Fruit fly (Drosophila melanogaster): ENCODE results near the gene Jon65Aii.
A peak's percentile ranks its signal among the peaks of the same experiment; 100 is the strongest.

DNA sequence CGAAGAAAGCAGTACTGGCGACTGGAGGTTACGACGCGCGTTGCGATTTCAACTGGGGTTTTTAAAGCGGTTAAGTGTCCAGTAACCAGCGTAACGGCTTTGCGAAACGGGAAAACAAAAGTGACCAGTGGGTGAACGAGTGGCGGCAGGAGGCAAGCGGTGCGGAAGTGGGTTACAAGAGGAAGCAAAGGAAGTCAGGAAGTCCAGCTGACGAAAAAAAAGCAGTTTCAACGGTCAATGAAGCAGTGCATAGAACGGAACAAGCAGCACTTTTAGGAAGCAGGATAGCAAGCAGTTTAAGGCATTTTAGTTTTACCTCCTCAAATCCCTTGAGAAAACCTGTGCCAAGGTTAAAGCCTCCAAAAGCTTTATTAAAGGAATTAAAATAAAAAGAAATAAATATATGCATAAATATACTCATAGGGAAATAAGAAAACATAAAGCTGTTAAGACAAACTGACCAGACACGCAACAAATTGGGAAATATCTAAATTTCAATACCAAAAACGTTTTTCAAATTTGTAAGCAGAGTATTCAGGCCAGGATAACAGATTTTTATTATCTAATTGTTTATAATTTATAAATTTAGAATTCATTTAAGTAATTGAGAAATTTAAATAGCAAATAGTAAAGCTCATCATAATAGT lies 7.1 kb downstream of the Jon65Aii start, which contains the start of gene CG6592:
- TF ChIP-seq CG34367 (tag; optimal IDR thresholded peaks at IDR 0.05) (peak; percentile 52), fd96Ca (GFP tag; IDR thresholded peaks at IDR 0.05) (no peak), rn (GFP tag; IDR thresholded peaks at IDR 0.05) (no peak), CG14655 (GFP tag; optimal IDR thresholded peaks at IDR 0.05) (no peak), D1 (tag; optimal IDR thresholded peaks at IDR 0.05) (no peak)
